Worm (Caenorhabditis elegans): ENCODE measurements around the gene cdh-4.

The cdh-4 gene

DNA sequence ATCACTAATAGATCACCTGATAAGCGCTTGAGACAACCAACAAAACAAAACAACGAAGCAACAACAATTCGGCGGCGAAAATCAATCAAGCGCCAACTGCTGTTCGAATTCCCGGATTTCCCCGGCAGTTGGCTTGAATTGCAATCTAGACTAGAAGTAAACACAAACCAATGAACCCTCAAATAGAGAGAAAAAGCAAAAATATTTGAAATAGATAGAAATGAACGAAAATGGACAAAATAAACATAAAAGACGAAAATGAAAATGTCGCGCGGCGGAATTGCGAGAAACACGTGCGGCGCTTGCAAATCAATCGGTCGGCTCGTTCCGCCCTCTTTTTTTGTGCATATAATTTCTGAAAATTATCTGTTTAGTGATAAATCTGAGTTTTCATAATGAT, 48.3 kb downstream of the cdh-4 start, which contains the start of gene idhg-1 (continued):
- peak; percentile 78 for TF ChIP-seq dve-1 (tag; optimal IDR thresholded peaks at IDR 0.05; ENCODE audit: insufficient read depth)
- TF ChIP-seq lir-3 (tag; optimal IDR thresholded peaks at IDR 0.05), result no peak
- peak; percentile 60 for TF ChIP-seq dpl-1 (GFP tag; optimal IDR thresholded peaks at IDR 0.05)
- TF ChIP-seq ztf-11 (tag; optimal IDR thresholded peaks at IDR 0.05), result no peak
- no peak for TF ChIP-seq mdt-29 (GFP tag; IDR thresholded peaks at IDR 0.05)
- no peak for TF ChIP-seq skn-1 (tag; optimal IDR thresholded peaks at IDR 0.05)
- no peak for TF ChIP-seq F49E8.2 (tag; optimal IDR thresholded peaks at IDR 0.05; ENCODE audit: borderline replicate concordance)
- peak; percentile 36; the same call in 1 of the 2 replicates for TF ChIP-seq ceh-20 (GFP tag; IDR thresholded peaks at IDR 0.05)
- TF ChIP-seq gei-8 (GFP tag; optimal IDR thresholded peaks at IDR 0.05), result no peak
- TF ChIP-seq set-16 (GFP tag; IDR thresholded peaks at IDR 0.05), result no peak
- peak; percentile 95 for TF ChIP-seq mes-2 (tag; optimal IDR thresholded peaks at IDR 0.05; ENCODE audit: poor library complexity, severe bottlenecking)
- peak; percentile 24 for TF ChIP-seq nhr-28 (tag; optimal IDR thresholded peaks at IDR 0.05)
- TF ChIP-seq mxl-3 (GFP tag; optimal IDR thresholded peaks at IDR 0.05), result peak; percentile 20
- TF ChIP-seq F10B5.3 (tag; optimal IDR thresholded peaks at IDR 0.05), result no peak
- peak; percentile 63; the same call in 1 of the 2 replicates for TF ChIP-seq Y75B8A.6 (GFP tag; IDR thresholded peaks at IDR 0.05)
- TF ChIP-seq D1046.2 (GFP tag; IDR thresholded peaks at IDR 0.05), result no peak
- no peak for TF ChIP-seq dmd-8 (GFP tag; IDR thresholded peaks at IDR 0.05)
- no peak for TF ChIP-seq tag-97 (GFP tag; IDR thresholded peaks at IDR 0.05)
- TF ChIP-seq lin-39 (tag; optimal IDR thresholded peaks at IDR 0.05), result no peak
- TF ChIP-seq lin-38 (GFP tag; IDR thresholded peaks at IDR 0.05), result peak; percentile 74
- no peak for TF ChIP-seq snpc-4 (tag; optimal IDR thresholded peaks at IDR 0.05)
- no peak for TF ChIP-seq ceh-28 (tag; optimal IDR thresholded peaks at IDR 0.05)
- no peak for TF ChIP-seq Y48G9A.11 (GFP tag; IDR thresholded peaks at IDR 0.05)
- no peak for TF ChIP-seq nhr-10 (tag; optimal IDR thresholded peaks at IDR 0.05)
- no peak for TF ChIP-seq daf-8 (GFP tag; IDR thresholded peaks at IDR 0.05)
- TF ChIP-seq nhr-48 (tag; optimal IDR thresholded peaks at IDR 0.05), result peak; percentile 31
- peak; percentile 13 for TF ChIP-seq fkh-10 (GFP tag; optimal IDR thresholded peaks at IDR 0.05)
- TF ChIP-seq dmd-6 (GFP tag; IDR thresholded peaks at IDR 0.05), result peak; percentile 29
- TF ChIP-seq hlh-11 (tag; optimal IDR thresholded peaks at IDR 0.05), result peak; percentile 57
- TF ChIP-seq hmg-1.1 (GFP tag; IDR thresholded peaks at IDR 0.05), result peak; percentile 61; the same call in 1 of the 2 replicates
- 0 out of 2 replicates have a peak, but pooled peaks have one; percentile 51 for TF ChIP-seq lim-7 (GFP tag; IDR thresholded peaks at IDR 0.05)
- no peak for TF ChIP-seq attf-4 (tag; optimal IDR thresholded peaks at IDR 0.05)
- TF ChIP-seq spr-3 (GFP tag; optimal IDR thresholded peaks at IDR 0.05), result no peak
- peak; percentile 77 for TF ChIP-seq mep-1 (tag; optimal IDR thresholded peaks at IDR 0.05)
- no peak for TF ChIP-seq R02D3.7 (tag; optimal IDR thresholded peaks at IDR 0.05)
- TF ChIP-seq nhr-11 (tag; optimal IDR thresholded peaks at IDR 0.05), result peak; percentile 71
- no peak for TF ChIP-seq madf-5 (GFP tag; IDR thresholded peaks at IDR 0.05)
- peak; percentile 62 for TF ChIP-seq aha-1 (tag)
- no peak for TF ChIP-seq jun-1 (tag; optimal IDR thresholded peaks at IDR 0.05)
- no peak for TF ChIP-seq spr-1 (tag; optimal IDR thresholded peaks at IDR 0.05)
- peak; percentile 51; the same call in 1 of the 2 replicates for TF ChIP-seq snpc-1.2 (GFP tag; IDR thresholded peaks at IDR 0.05)
- no peak; the same call in 1 of the 2 replicates for TF ChIP-seq pha-4 (GFP tag; IDR thresholded peaks at IDR 0.05)
- no peak for TF ChIP-seq pha-4 (tag; optimal IDR thresholded peaks at IDR 0.05)
- no peak for TF ChIP-seq F44E2.7 (GFP tag; IDR thresholded peaks at IDR 0.05)
- TF ChIP-seq nhr-6 (tag; optimal IDR thresholded peaks at IDR 0.05), result no peak
- peak; percentile 47 for TF ChIP-seq nhr-102 (tag; optimal IDR thresholded peaks at IDR 0.05)
- TF ChIP-seq egl-27 (tag; optimal IDR thresholded peaks at IDR 0.05), result no peak
- TF ChIP-seq F26F4.8 (GFP tag; conservative IDR thresholded peaks at IDR 0.05), result no peak
- TF ChIP-seq hlh-30 (tag; optimal IDR thresholded peaks at IDR 0.05; ENCODE audit: insufficient read depth), result peak; percentile 58
- TF ChIP-seq lsy-2 (tag; optimal IDR thresholded peaks at IDR 0.05), result peak in 1 of 2 experiments; percentile 72
- TF ChIP-seq mdl-1 (tag; optimal IDR thresholded peaks at IDR 0.05), result no peak
- no peak for TF ChIP-seq vab-7 (GFP tag; IDR thresholded peaks at IDR 0.05)

All from whole organism, L4 larva.